Worm (Caenorhabditis elegans) whole organism, late embryonic: Measurements from ENCODE around the gene rpn-7.

ENCODE experiments used
- C08G9.2 ChIP-seq: sonication (generic microtip); optimal IDR thresholded peaks from 2 replicates; lab custom pipeline; 2016; ENCODE audit warnings: mild to moderate bottlenecking, missing genetic modification characterization, moderate library complexity, missing compliant biosample characterization
- F13H6.1 ChIP-seq: sonication (generic microtip); optimal IDR thresholded peaks from 2 replicates; lab custom pipeline; 2016; ENCODE audit warnings: missing genetic modification characterization, missing compliant biosample characterization
- K02D7.2 ChIP-seq: sonication (generic microtip); optimal IDR thresholded peaks from 2 replicates; lab custom pipeline; 2017; ENCODE audit warnings: mild to moderate bottlenecking, missing genetic modification characterization, missing compliant biosample characterization
- K09A11.1 ChIP-seq: sonication (generic microtip); optimal IDR thresholded peaks from 2 replicates; lab custom pipeline; 2017; ENCODE audit warnings: antibody characterized with exemption, mild to moderate bottlenecking, missing genetic modification characterization, missing compliant biosample characterization; ENCODE audit not compliant: insufficient read depth
- T23F11.4 ChIP-seq: fragments of 200-800 bp; sonication (Bioruptor generic); optimal IDR thresholded peaks from 2 replicates; lab custom pipeline; 2018; ENCODE audit warnings: mild to moderate bottlenecking, missing genetic modification characterization, missing compliant biosample characterization
- Y22D7AL.16 ChIP-seq: sonication (generic microtip); optimal IDR thresholded peaks from 2 replicates; lab custom pipeline; 2016; ENCODE audit warnings: missing genetic modification characterization, missing compliant biosample characterization
- ahr-1 ChIP-seq: sonication (generic microtip); optimal IDR thresholded peaks from 2 replicates; lab custom pipeline; 2016; ENCODE audit warnings: missing genetic modification characterization, missing compliant biosample characterization
- ama-1 ChIP-seq: fragments of 150-350 bp; optimal IDR thresholded peaks from 2 replicates; lab custom pipeline; 2014
- ceh-14 ChIP-seq: sonication (generic microtip); optimal IDR thresholded peaks from 2 replicates; lab custom pipeline; 2016; ENCODE audit warnings: missing genotype, missing genetic modification characterization, missing compliant biosample characterization
- ceh-18 ChIP-seq: sonication (generic microtip); optimal IDR thresholded peaks from 2 replicates; lab custom pipeline; 2016; ENCODE audit warnings: missing genetic modification characterization, missing compliant biosample characterization
- ceh-22 ChIP-seq: sonication (generic microtip); optimal IDR thresholded peaks from 2 replicates; lab custom pipeline; 2017; ENCODE audit warnings: missing biosample characterization, missing genetic modification characterization
- ceh-24 ChIP-seq: sonication (generic microtip); optimal IDR thresholded peaks from 2 replicates; lab custom pipeline; 2016; ENCODE audit warnings: mild to moderate bottlenecking, missing genetic modification characterization, missing compliant biosample characterization
- ceh-30 ChIP-seq: fragments of 150-350 bp; optimal IDR thresholded peaks from 2 replicates; lab custom pipeline; 2014; ENCODE audit warnings: missing biosample characterization, missing genetic modification characterization
- ceh-31 ChIP-seq: sonication (generic microtip); optimal IDR thresholded peaks from 2 replicates; lab custom pipeline; 2016; ENCODE audit warnings: missing genetic modification characterization, missing compliant biosample characterization
- ceh-34 ChIP-seq: sonication (generic microtip); optimal IDR thresholded peaks from 2 replicates; lab custom pipeline; 2016; ENCODE audit warnings: mild to moderate bottlenecking, missing genetic modification characterization, missing compliant biosample characterization
- che-1 ChIP-seq: sonication (generic microtip); optimal IDR thresholded peaks from 2 replicates; lab custom pipeline; 2016; ENCODE audit warnings: mild to moderate bottlenecking, missing genetic modification characterization, missing compliant biosample characterization
- dmd-4 ChIP-seq: sonication (generic microtip); optimal IDR thresholded peaks from 2 replicates; lab custom pipeline; 2016; ENCODE audit warnings: borderline replicate concordance, missing genetic modification characterization, missing compliant biosample characterization
- dve-1 ChIP-seq: sonication (generic microtip); optimal IDR thresholded peaks from 2 replicates; lab custom pipeline; 2017; ENCODE audit warnings: antibody characterized with exemption, mild to moderate bottlenecking, missing genetic modification characterization, missing compliant biosample characterization
- elt-2 ChIP-seq: sonication (generic microtip); optimal IDR thresholded peaks from 2 replicates; lab custom pipeline; 2016; ENCODE audit warnings: missing genetic modification reagents, missing genetic modification characterization, missing compliant biosample characterization
- elt-4 ChIP-seq: sonication (generic microtip); optimal IDR thresholded peaks from 2 replicates; lab custom pipeline; 2016; ENCODE audit warnings: missing genetic modification characterization, missing compliant biosample characterization
- eyg-1 ChIP-seq: sonication (generic microtip); optimal IDR thresholded peaks from 2 replicates; lab custom pipeline; 2016; ENCODE audit warnings: missing genotype, missing genetic modification characterization, missing compliant biosample characterization
- fax-1 ChIP-seq: sonication (generic microtip); optimal IDR thresholded peaks from 2 replicates; lab custom pipeline; 2016; ENCODE audit warnings: missing genotype, missing genetic modification characterization, missing compliant biosample characterization
- gmeb-2 ChIP-seq: sonication (generic microtip); optimal IDR thresholded peaks from 2 replicates; lab custom pipeline; 2016; ENCODE audit warnings: missing genetic modification characterization, inconsistent platforms, missing compliant biosample characterization
- hlh-13 ChIP-seq: fragments of 200-800 bp; sonication (Bioruptor generic); optimal IDR thresholded peaks from 2 replicates; lab custom pipeline; 2018; ENCODE audit warnings: mild to moderate bottlenecking, missing genetic modification characterization, missing compliant biosample characterization
- hlh-30 ChIP-seq: sonication (generic microtip); optimal IDR thresholded peaks from 2 replicates; lab custom pipeline; 2017; ENCODE audit warnings: antibody characterized with exemption, missing genetic modification characterization, missing compliant biosample characterization; ENCODE audit not compliant: insufficient read depth
- hlh-6 ChIP-seq: sonication (generic microtip); optimal IDR thresholded peaks from 2 replicates; lab custom pipeline; 2016; ENCODE audit warnings: missing genotype, missing genetic modification characterization, missing compliant biosample characterization
- hlh-8 ChIP-seq: sonication (generic microtip); optimal IDR thresholded peaks from 2 replicates; lab custom pipeline; 2016; ENCODE audit warnings: missing genotype, missing genetic modification characterization, missing compliant biosample characterization
- lim-6 ChIP-seq: sonication (generic microtip); optimal IDR thresholded peaks from 2 replicates; lab custom pipeline; 2016; ENCODE audit warnings: missing genetic modification characterization, missing compliant biosample characterization
- lin-11 ChIP-seq: fragments of 200-800 bp; sonication (Bioruptor generic); optimal IDR thresholded peaks from 2 replicates; lab custom pipeline; 2018; ENCODE audit warnings: mild to moderate bottlenecking, missing genetic modification characterization, missing compliant biosample characterization
- madf-2 ChIP-seq: sonication (generic microtip); optimal IDR thresholded peaks from 2 replicates; lab custom pipeline; 2017; ENCODE audit warnings: missing genetic modification characterization, missing compliant biosample characterization
- mec-3 ChIP-seq: sonication (generic microtip); optimal IDR thresholded peaks from 2 replicates; lab custom pipeline; 2016; ENCODE audit warnings: borderline replicate concordance, missing genetic modification characterization, missing compliant biosample characterization
- nfya-1 ChIP-seq: sonication (generic microtip); optimal IDR thresholded peaks from 2 replicates; lab custom pipeline; 2017; ENCODE audit warnings: missing genetic modification characterization, mild to moderate bottlenecking, missing compliant biosample characterization, antibody characterized with exemption, moderate library complexity
- nhr-11 ChIP-seq: fragments of 150-350 bp; optimal IDR thresholded peaks from 2 replicates; lab custom pipeline; 2014; ENCODE audit warnings: missing biosample characterization, missing genetic modification characterization
- npax-4 ChIP-seq: sonication (generic microtip); optimal IDR thresholded peaks from 2 replicates; lab custom pipeline; 2016; ENCODE audit warnings: missing genetic modification characterization, missing compliant biosample characterization
- pag-3 ChIP-seq: sonication (generic microtip); optimal IDR thresholded peaks from 2 replicates; lab custom pipeline; 2016; ENCODE audit warnings: missing compliant biosample characterization, missing genetic modification characterization, borderline replicate concordance
- pha-2 ChIP-seq: sonication (generic microtip); optimal IDR thresholded peaks from 2 replicates; lab custom pipeline; 2017; ENCODE audit warnings: mild to moderate bottlenecking, missing genetic modification characterization, missing compliant biosample characterization
- pqm-1 ChIP-seq: sonication (generic microtip); optimal IDR thresholded peaks from 2 replicates; lab custom pipeline; 2016; ENCODE audit warnings: missing genetic modification characterization, missing compliant biosample characterization
- pros-1 ChIP-seq: fragments of 150-350 bp; optimal IDR thresholded peaks from 2 replicates; lab custom pipeline; 2014; ENCODE audit warnings: missing biosample characterization, missing genetic modification reagents, missing genetic modification characterization
- ref-2 ChIP-seq: sonication (generic microtip); optimal IDR thresholded peaks from 2 replicates; lab custom pipeline; 2016; ENCODE audit warnings: missing genetic modification characterization, missing compliant biosample characterization
- sdc-2 ChIP-seq: sonication (generic microtip); optimal IDR thresholded peaks from 2 replicates; lab custom pipeline; 2016; ENCODE audit warnings: missing genotype, missing genetic modification characterization, missing compliant biosample characterization
- sox-4 ChIP-seq: sonication (generic microtip); optimal IDR thresholded peaks from 2 replicates; lab custom pipeline; 2017; ENCODE audit warnings: mild to moderate bottlenecking, missing genetic modification characterization, inconsistent platforms, missing compliant biosample characterization
- syd-9 ChIP-seq: sonication (generic microtip); optimal IDR thresholded peaks from 2 replicates; lab custom pipeline; 2016; ENCODE audit warnings: mild to moderate bottlenecking, missing genetic modification characterization, moderate library complexity, missing compliant biosample characterization
- tbx-7 ChIP-seq: sonication (generic microtip); optimal IDR thresholded peaks from 2 replicates; lab custom pipeline; 2016; ENCODE audit warnings: missing genotype, missing genetic modification characterization, missing compliant biosample characterization
- unc-86 ChIP-seq: sonication (generic microtip); optimal IDR thresholded peaks from 2 replicates; lab custom pipeline; 2016; ENCODE audit warnings: missing genetic modification characterization, missing compliant biosample characterization
- zip-5 ChIP-seq: sonication (generic microtip); optimal IDR thresholded peaks from 2 replicates; lab custom pipeline; 2016; ENCODE audit warnings: missing genetic modification characterization, missing compliant biosample characterization
- ztf-16 ChIP-seq: sonication (generic microtip); optimal IDR thresholded peaks from 2 replicates; lab custom pipeline; 2017; ENCODE audit warnings: missing genetic modification characterization, missing compliant biosample characterization

rpn-7 gene

DNA sequence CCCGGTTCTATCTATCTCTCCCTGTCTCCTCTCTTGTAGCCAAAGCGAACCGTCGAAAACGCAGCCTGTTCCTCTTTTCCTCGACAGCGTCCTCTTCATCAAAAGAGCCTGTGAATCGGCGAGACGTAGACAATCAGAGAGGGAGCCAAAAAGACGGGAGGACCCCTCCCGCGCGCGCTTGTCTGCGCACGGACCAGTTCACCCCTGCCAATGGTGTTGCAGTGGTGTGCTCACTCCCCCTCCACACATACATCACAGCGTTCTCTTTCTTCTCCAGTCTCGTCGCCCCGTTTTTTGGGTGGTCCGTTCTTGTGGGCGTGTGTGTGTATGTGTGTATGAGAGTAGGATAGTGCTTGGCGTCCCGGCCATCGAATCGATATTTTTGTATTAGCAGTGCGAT, 47.5 kb upstream of the rpn-7 start (continued):
- no peak for TF ChIP-seq madf-2
- no peak for TF ChIP-seq npax-4 (tag; lab: Kevin White, UChicago)
- no peak for TF ChIP-seq ceh-14 (tag; lab: Kevin White, UChicago)
- TF ChIP-seq tbx-7 (tag; lab: Kevin White, UChicago): no peak
- no peak for TF ChIP-seq nhr-11 (tag; lab: Kevin White, UChicago)
- TF ChIP-seq ceh-30 (tag; lab: Kevin White, UChicago): no peak
- TF ChIP-seq ahr-1 (tag; lab: Kevin White, UChicago): no peak
- peak; percentile 4 for TF ChIP-seq syd-9 (tag; lab: Kevin White, UChicago)
- TF ChIP-seq mec-3: no peak
- no peak for TF ChIP-seq lin-11 (tag; lab: Kevin White, UChicago)
- no peak for TF ChIP-seq che-1 (tag; lab: Kevin White, UChicago)
- TF ChIP-seq K09A11.1 (tag; lab: Kevin White, UChicago): no peak
- TF ChIP-seq hlh-8 (tag; lab: Kevin White, UChicago): no peak
- TF ChIP-seq hlh-30 (tag; lab: Kevin White, UChicago): no peak
- TF ChIP-seq ceh-34 (tag; lab: Kevin White, UChicago): peak; percentile 59
- peak; percentile 54 for TF ChIP-seq hlh-6 (tag; lab: Kevin White, UChicago)
- TF ChIP-seq pag-3 (tag; lab: Kevin White, UChicago): no peak
- no peak for TF ChIP-seq ceh-24
- TF ChIP-seq sdc-2 (tag; lab: Kevin White, UChicago): peak; percentile 65
- TF ChIP-seq eyg-1 (tag; lab: Kevin White, UChicago): peak; percentile 59
- TF ChIP-seq elt-4: no peak
- no peak for TF ChIP-seq dmd-4 (tag; lab: Kevin White, UChicago)
- TF ChIP-seq zip-5 (tag; lab: Kevin White, UChicago): no peak
- peak; percentile 34 for TF ChIP-seq elt-2
- TF ChIP-seq fax-1 (tag; lab: Kevin White, UChicago): no peak
- TF ChIP-seq gmeb-2 (tag; lab: Kevin White, UChicago): no peak
- peak; percentile 46 for TF ChIP-seq ceh-31 (tag; lab: Kevin White, UChicago)
- peak; percentile 40 for TF ChIP-seq ref-2 (tag; lab: Kevin White, UChicago)
- TF ChIP-seq hlh-13 (GFP tag; lab: Kevin White, UChicago): no peak
- no peak for TF ChIP-seq pqm-1 (tag; lab: Kevin White, UChicago)
- TF ChIP-seq ztf-16 (tag; lab: Kevin White, UChicago): no peak
- TF ChIP-seq nfya-1: peak; percentile 51
- TF ChIP-seq ceh-22: no peak
- TF ChIP-seq K02D7.2 (tag; lab: Kevin White, UChicago): no peak

DNA sequence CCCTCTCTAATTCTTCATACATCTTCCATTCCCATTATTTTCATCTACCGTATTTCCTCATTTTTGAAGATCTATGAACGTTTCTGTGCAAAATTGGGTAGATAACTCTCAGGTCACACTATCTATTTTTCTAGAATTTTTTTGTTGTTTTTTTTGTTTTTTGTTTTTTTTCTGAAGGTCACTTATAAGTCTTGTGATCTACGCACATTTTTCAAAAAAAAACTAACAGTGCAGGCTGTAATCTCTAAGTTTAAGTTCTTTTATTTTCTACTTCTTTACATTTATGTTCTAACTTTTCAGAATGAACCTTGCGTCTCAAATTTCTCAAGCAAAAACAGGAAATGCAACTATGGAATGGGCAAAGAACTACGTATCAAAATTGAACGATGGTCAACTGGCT, 46.6 kb upstream of the rpn-7 start, which contains the start of gene flh-3:
Gene flh-3, plus strand, starts transcription at position 301 of the 400 bp plus-strand sequence.
- no peak for TF ChIP-seq ceh-34 (tag; lab: Kevin White, UChicago)
- no peak for TF ChIP-seq ceh-24
- no peak for TF ChIP-seq ceh-14 (tag; lab: Kevin White, UChicago)
- TF ChIP-seq ceh-18 (tag; lab: Kevin White, UChicago): no peak
- TF ChIP-seq ama-1: no peak
- TF ChIP-seq ceh-22: no peak
- no peak for TF ChIP-seq ref-2 (tag; lab: Kevin White, UChicago)
- TF ChIP-seq ztf-16 (tag; lab: Kevin White, UChicago): no peak
- no peak for TF ChIP-seq F13H6.1
- TF ChIP-seq K02D7.2 (tag; lab: Kevin White, UChicago): no peak

DNA sequence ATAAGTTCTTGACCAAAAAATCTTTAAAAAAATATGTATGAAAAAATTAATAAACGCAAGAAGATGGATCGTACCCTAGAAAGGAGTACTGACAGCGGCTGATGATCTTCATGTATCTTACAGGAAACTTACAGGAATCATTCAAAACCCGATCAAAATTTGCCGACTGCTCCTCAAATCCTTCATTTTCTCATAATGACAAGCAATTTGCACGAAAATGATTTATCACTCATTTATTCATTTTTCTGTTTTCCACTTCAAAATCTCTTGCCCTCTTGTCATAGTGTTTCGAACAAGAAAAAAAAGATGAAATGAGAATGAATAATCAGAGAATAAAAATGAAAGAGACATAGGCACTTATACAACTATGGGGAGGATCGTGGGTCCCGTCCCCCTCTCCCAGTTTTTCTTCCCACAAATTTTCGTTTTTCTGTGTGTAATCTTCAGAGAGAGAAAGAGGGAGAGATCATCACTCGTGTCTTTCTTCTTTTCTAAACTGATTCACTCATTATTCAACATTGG, 42.4 kb upstream of the rpn-7 start, which contains the start of gene nmy-3:
Gene nmy-3, plus strand, starts transcription at position 472 of the 522 bp plus-strand sequence.
- TF ChIP-seq dve-1 (tag; lab: Kevin White, UChicago) (no peak), T23F11.4 (GFP tag; lab: Kevin White, UChicago) (no peak), hlh-13 (GFP tag; lab: Kevin White, UChicago) (no peak), Y22D7AL.16 (tag; lab: Kevin White, UChicago) (no peak), madf-2 (no peak), pros-1 (tag; lab: Kevin White, UChicago) (no peak), ceh-24 (no peak), lin-11 (tag; lab: Kevin White, UChicago) (no peak), lim-6 (tag; lab: Kevin White, UChicago) (no peak), syd-9 (tag; lab: Kevin White, UChicago) (no peak), pha-2 (tag; lab: Kevin White, UChicago) (no peak), elt-4 (no peak), sox-4 (tag; lab: Kevin White, UChicago) (no peak), C08G9.2 (no peak), nhr-11 (tag; lab: Kevin White, UChicago) (no peak), unc-86 (tag; lab: Kevin White, UChicago) (no peak), ceh-14 (tag; lab: Kevin White, UChicago) (no peak)
